Worm (Caenorhabditis elegans) whole organism, L4/young adult: ENCODE data around the gene C14A6.7.

Experiments
- W03F9.2 ChIP-seq: fragments of 150-350 bp; optimal IDR thresholded peaks from 2 replicates; lab custom pipeline; 2014; ENCODE audit warnings: missing biosample characterization, missing genetic modification characterization
- dao-5 ChIP-seq: sonication (generic microtip); optimal IDR thresholded peaks from 2 replicates; lab custom pipeline; 2016; ENCODE audit warnings: missing genotype, missing genetic modification characterization, moderate library complexity, missing compliant biosample characterization
- him-1 ChIP-seq: sonication (generic microtip); optimal IDR thresholded peaks from 2 replicates; lab custom pipeline; 2016; ENCODE audit warnings: missing genotype, missing genetic modification reagents, missing genetic modification characterization, missing compliant biosample characterization

C14A6.7 gene

DNA sequence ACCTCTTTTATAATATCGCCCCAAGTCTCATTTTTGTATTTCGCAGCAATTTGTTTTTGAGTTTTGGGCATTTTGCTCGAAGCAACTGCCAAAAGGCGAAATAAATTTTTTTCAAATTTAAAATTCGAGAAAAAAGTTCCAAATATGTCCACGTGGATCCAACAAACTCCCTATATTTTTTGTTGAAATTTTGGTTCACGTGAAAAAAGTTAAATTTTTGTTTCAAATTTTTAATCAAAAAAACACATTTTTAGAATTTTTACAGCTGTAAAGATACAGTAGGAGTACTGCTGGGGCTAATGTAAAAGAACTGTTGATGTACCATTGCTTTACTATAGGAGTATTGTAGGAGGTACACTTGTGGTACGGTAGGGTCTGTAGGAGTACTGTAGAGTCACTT is 1.0 kb downstream of the C14A6.7 start, which contains the start of gene C14A6.6:
Gene C14A6.6 (minus strand): TSS at position 101 of the 400 bp plus-strand sequence.
- TF ChIP-seq dao-5 (tag; lab: Kevin White, UChicago) = no peak
- TF ChIP-seq W03F9.2 (tag; lab: Kevin White, UChicago) = no peak
- TF ChIP-seq him-1 (tag; lab: Kevin White, UChicago) = no peak

ce11 chrV:18164758-18165157 is 3.4 kb downstream of the C14A6.7 start, which contains the start of gene C14A6.5:
C14A6.5 (minus strand) TSS chrV:18164858.
- TF ChIP-seq W03F9.2 (tag; lab: Kevin White, UChicago) = no peak

ce11 chrV:18163434-18163833 is 4.7 kb downstream of the C14A6.7 start:
- no peak for TF ChIP-seq W03F9.2 (tag; lab: Kevin White, UChicago)

DNA sequence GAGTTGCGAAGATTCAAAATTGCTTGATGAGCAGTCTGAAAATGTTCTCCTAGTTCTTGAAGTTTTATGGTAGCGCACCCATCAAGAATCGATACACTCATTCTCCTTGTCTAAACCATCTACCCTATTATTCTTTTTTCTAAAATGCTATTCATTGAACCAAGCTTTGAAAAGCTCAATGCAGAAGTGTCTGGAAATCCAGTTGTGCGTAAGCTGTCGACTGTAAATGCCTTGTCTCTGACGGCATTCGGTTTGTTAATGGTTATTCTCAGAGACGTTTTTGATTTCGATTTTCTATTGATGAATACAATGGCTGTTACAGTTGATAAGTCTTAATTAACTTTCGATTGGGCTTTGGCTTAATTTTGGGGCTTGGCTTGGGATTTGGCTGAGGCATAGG is 5.6 kb downstream of the C14A6.7 start, which contains the start of gene C14A6.12:
Gene C14A6.12 (minus strand): TSS at position 101 of the 400 bp plus-strand sequence.
- TF ChIP-seq W03F9.2 (tag; lab: Kevin White, UChicago) (no peak), him-1 (tag; lab: Kevin White, UChicago) (no peak), dao-5 (tag; lab: Kevin White, UChicago) (no peak)

ce11 chrV:18161228-18161627 is 6.9 kb downstream of the C14A6.7 start, which contains the start of gene C14A6.13:
C14A6.13 (minus strand) TSS chrV:18161328.
- no peak for TF ChIP-seq him-1 (tag; lab: Kevin White, UChicago)
- no peak for TF ChIP-seq dao-5 (tag; lab: Kevin White, UChicago)
- no peak for TF ChIP-seq W03F9.2 (tag; lab: Kevin White, UChicago)

- TF ChIP-seq him-1 (tag; lab: Kevin White, UChicago) = no peak
- no peak for TF ChIP-seq dao-5 (tag; lab: Kevin White, UChicago)
- TF ChIP-seq W03F9.2 (tag; lab: Kevin White, UChicago) = no peak
Measured at ce11 chrV:18158172-18158571, 10.0 kb downstream of the C14A6.7 start.

- TF ChIP-seq him-1 (tag; lab: Kevin White, UChicago) = no peak
- TF ChIP-seq W03F9.2 (tag; lab: Kevin White, UChicago) = no peak
- no peak for TF ChIP-seq dao-5 (tag; lab: Kevin White, UChicago)
Measured at ce11 chrV:18157707-18158106, 10.5 kb downstream of the C14A6.7 start, which contains the start of gene clec-48. clec-48 (plus strand) TSS chrV:18158026.

- TF ChIP-seq W03F9.2 (tag; lab: Kevin White, UChicago) (no peak), him-1 (tag; lab: Kevin White, UChicago) (no peak), dao-5 (tag; lab: Kevin White, UChicago) (no peak)
Measured at ce11 chrV:18146077-18146476, 22.1 kb downstream of the C14A6.7 start, which contains the start of gene C14A6.3. C14A6.3 (plus strand) TSS chrV:18146377.

ce11 chrV:18144442-18144841 is 23.7 kb downstream of the C14A6.7 start:
- no peak for TF ChIP-seq W03F9.2 (tag; lab: Kevin White, UChicago)
- no peak for TF ChIP-seq dao-5 (tag; lab: Kevin White, UChicago)

DNA sequence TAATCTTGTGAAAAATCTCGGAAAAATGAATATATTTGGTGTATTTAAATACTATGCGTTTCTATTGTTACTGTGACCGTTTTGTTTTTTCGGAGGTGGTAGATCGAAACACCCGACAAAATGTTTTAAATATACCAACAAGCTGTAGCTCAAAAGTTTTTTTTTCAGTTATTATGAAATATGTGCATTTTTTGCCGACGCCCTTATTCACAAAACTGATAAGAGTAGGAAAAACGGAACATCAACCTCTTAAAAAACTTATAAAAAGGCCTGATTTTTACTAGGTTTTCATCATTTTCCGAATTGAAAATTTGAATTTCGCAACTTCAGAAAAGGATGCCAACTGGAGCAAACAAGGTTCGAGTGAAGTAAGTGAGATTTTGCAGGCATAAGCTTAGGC is 24.7 kb downstream of the C14A6.7 start, which contains the start of gene Y37H2A.14:
Gene Y37H2A.14 (plus strand): TSS at position 301 of the 400 bp plus-strand sequence.
- TF ChIP-seq him-1 (tag; lab: Kevin White, UChicago) (no peak), W03F9.2 (tag; lab: Kevin White, UChicago) (no peak), dao-5 (tag; lab: Kevin White, UChicago) (no peak)

ce11 chrV:18142549-18142948 is 25.6 kb downstream of the C14A6.7 start, which contains the start of gene Y37H2A.13:
Y37H2A.13 (plus strand) TSS chrV:18142849.
- TF ChIP-seq dao-5 (tag; lab: Kevin White, UChicago) (no peak), W03F9.2 (tag; lab: Kevin White, UChicago) (no peak), him-1 (tag; lab: Kevin White, UChicago) (no peak)

DNA sequence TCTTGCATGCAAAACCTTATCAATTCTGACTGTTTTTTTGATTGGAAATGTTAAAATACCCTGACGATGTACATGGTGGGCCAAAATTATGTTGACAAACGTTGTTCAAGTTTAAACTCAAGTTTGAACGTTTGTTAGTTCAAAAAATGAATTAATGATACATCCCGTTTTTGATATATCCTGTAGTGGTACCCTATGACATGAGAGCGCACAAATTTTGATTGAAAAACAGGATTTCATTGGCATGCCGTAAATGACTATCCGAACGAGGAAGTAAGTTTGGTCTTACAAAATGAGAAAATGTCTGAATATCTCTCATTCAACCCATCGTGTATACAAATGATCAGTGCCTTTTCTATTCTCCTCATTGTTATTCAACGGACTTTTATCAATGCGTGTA is 27.0 kb downstream of the C14A6.7 start, which contains the start of gene Y37H2A.11:
Gene Y37H2A.11 (plus strand): TSS at position 301 of the 400 bp plus-strand sequence.
- TF ChIP-seq him-1 (tag; lab: Kevin White, UChicago) (no peak), dao-5 (tag; lab: Kevin White, UChicago) (no peak), W03F9.2 (tag; lab: Kevin White, UChicago) (no peak)

- TF ChIP-seq dao-5 (tag; lab: Kevin White, UChicago) (no peak), him-1 (tag; lab: Kevin White, UChicago) (no peak), W03F9.2 (tag; lab: Kevin White, UChicago) (no peak)
Measured at ce11 chrV:18138695-18139094, 29.5 kb downstream of the C14A6.7 start, which contains the start of gene Y37H2A.10. Y37H2A.10 (plus strand) TSS chrV:18138995.

- TF ChIP-seq dao-5 (tag; lab: Kevin White, UChicago) (no peak), him-1 (tag; lab: Kevin White, UChicago) (no peak), W03F9.2 (tag; lab: Kevin White, UChicago) (no peak)
Measured at ce11 chrV:18137679-18138078, 30.5 kb downstream of the C14A6.7 start.
